Fruit fly (Drosophila melanogaster): ENCODE measurements around the gene Gba1b.

The Gba1b gene

dm6 chr3R:23678349-23679193, 26.0 kb upstream of the Gba1b start, which contains the start of gene GILT2 (continued):
- TF ChIP-seq tll (GFP tag; optimal IDR thresholded peaks at IDR 0.05) (peak in 1 of 2 experiments; percentile 12), CG7271 (tag; optimal IDR thresholded peaks at IDR 0.05) (peak; percentile 87), wek (GFP tag; optimal IDR thresholded peaks at IDR 0.05) (no peak), crc (GFP tag; optimal IDR thresholded peaks at IDR 0.05) (no peak), CG17912 (GFP tag; optimal IDR thresholded peaks at IDR 0.05) (peak; percentile 53), wor (GFP tag; IDR thresholded peaks at IDR 0.05) (peak; percentile 75), knrl (GFP tag; IDR thresholded peaks at IDR 0.05; ENCODE audit: partially characterized antibody) (no peak), CG10147 (GFP tag; optimal IDR thresholded peaks at IDR 0.05) (peak; percentile 90), CG6791 (GFP tag; IDR thresholded peaks at IDR 0.05; ENCODE audit: partially characterized antibody) (no peak), Blimp-1 (GFP tag; optimal IDR thresholded peaks at IDR 0.05) (peak; percentile 94), CG11085 (GFP tag; IDR thresholded peaks at IDR 0.05) (peak; percentile 72), CG10959 (GFP tag; IDR thresholded peaks at IDR 0.05) (peak; percentile 89), CG33213 (GFP tag; optimal IDR thresholded peaks at IDR 0.05) (peak; percentile 51), ken (GFP tag; IDR thresholded peaks at IDR 0.05) (peak; percentile 89), Eip74EF (GFP tag; optimal IDR thresholded peaks at IDR 0.05) (peak in 1 of 2 experiments; percentile 95), ash1 (GFP tag; optimal IDR thresholded peaks at IDR 0.05) (no peak), fd102C (GFP tag; optimal IDR thresholded peaks at IDR 0.05) (no peak), fd3F (GFP tag; optimal IDR thresholded peaks at IDR 0.05) (peak; percentile 83), onecut (GFP tag; IDR thresholded peaks at IDR 0.05) (peak; percentile 88), Gsc (GFP tag; IDR thresholded peaks at IDR 0.05) (peak; percentile 63), CG14050 (GFP tag; IDR thresholded peaks at IDR 0.05) (peak; percentile 83), gt (GFP tag; IDR thresholded peaks at IDR 0.05) (peak; percentile 76), CG14667 (GFP tag; IDR thresholded peaks at IDR 0.05) (peak; percentile 83), Dp (GFP tag; optimal IDR thresholded peaks at IDR 0.05) (no peak), odd (GFP tag; optimal IDR thresholded peaks at IDR 0.05) (peak; percentile 89), Side (GFP tag; optimal IDR thresholded peaks at IDR 0.05) (peak; percentile 14), al (GFP tag; IDR thresholded peaks at IDR 0.05) (peak; percentile 74), zen2 (GFP tag; IDR thresholded peaks at IDR 0.05; ENCODE audit: partially characterized antibody) (no peak), CG3838 (GFP tag; optimal IDR thresholded peaks at IDR 0.05) (peak; percentile 63), en (GFP tag; optimal IDR thresholded peaks at IDR 0.05) (no peak), tx (GFP tag; optimal IDR thresholded peaks at IDR 0.05) (no peak), Hr3 (GFP tag; optimal IDR thresholded peaks at IDR 0.05) (peak; percentile 89), CG11247 (GFP tag; IDR thresholded peaks at IDR 0.05) (peak; percentile 87), Hand (GFP tag; optimal IDR thresholded peaks at IDR 0.05) (peak; percentile 88), cato (GFP tag; optimal IDR thresholded peaks at IDR 0.05; ENCODE audit: borderline replicate concordance) (peak; percentile 85), sug (tag; optimal IDR thresholded peaks at IDR 0.05) (peak; percentile 88), Mad (GFP tag; optimal IDR thresholded peaks at IDR 0.05) (peak; percentile 75), NC2β (GFP tag; optimal IDR thresholded peaks at IDR 0.05) (peak; percentile 9), CG15073 (GFP tag; optimal IDR thresholded peaks at IDR 0.05) (peak; percentile 15), repo (GFP tag; optimal IDR thresholded peaks at IDR 0.05) (no peak), pzg (GFP tag; optimal IDR thresholded peaks at IDR 0.05) (no peak), CG17361 (GFP tag; IDR thresholded peaks at IDR 0.05) (peak; percentile 96), CG8944 (GFP tag; optimal IDR thresholded peaks at IDR 0.05) (peak; percentile 57), Rx (GFP tag; IDR thresholded peaks at IDR 0.05) (peak; percentile 77), zfh1 (GFP tag; IDR thresholded peaks at IDR 0.05) (peak; percentile 92), D19A (tag; optimal IDR thresholded peaks at IDR 0.05) (peak; percentile 91), dan (GFP tag; IDR thresholded peaks at IDR 0.05) (no peak), tio (GFP tag; optimal IDR thresholded peaks at IDR 0.05) (peak; percentile 77), CG6175 (GFP tag; IDR thresholded peaks at IDR 0.05) (peak; percentile 39; the same call in 1 of the 3 replicates)
